Worm (Caenorhabditis elegans): Measurements from ENCODE around the gene Y34B4A.7.
A peak's percentile ranks its signal among the peaks of the same experiment; 100 is the strongest.

Gene Y34B4A.7

ce11 chrX:5209429-5209828, 34.7 kb upstream of the Y34B4A.7 start:
- TF ChIP-seq unc-120 (tag; optimal IDR thresholded peaks at IDR 0.05; ENCODE audit: poor library complexity, severe bottlenecking) (peak; percentile 32), hlh-1 (tag; optimal IDR thresholded peaks at IDR 0.05) (peak; percentile 41), zip-8 (tag; optimal IDR thresholded peaks at IDR 0.05) (no peak), bed-3 (GFP tag; optimal IDR thresholded peaks at IDR 0.05) (no peak)

ce11 chrX:5210524-5210923, 33.6 kb upstream of the Y34B4A.7 start:
- TF ChIP-seq unc-120 (tag; optimal IDR thresholded peaks at IDR 0.05; ENCODE audit: poor library complexity, severe bottlenecking) (no peak), ces-1 (GFP tag; optimal IDR thresholded peaks at IDR 0.05) (peak; percentile 58), drap-1 (GFP tag; optimal IDR thresholded peaks at IDR 0.05) (no peak), unc-39 (tag; optimal IDR thresholded peaks at IDR 0.05) (no peak), lin-13 (tag; optimal IDR thresholded peaks at IDR 0.05) (no peak), nhr-2 (tag; optimal IDR thresholded peaks at IDR 0.05) (no peak), sptf-1 (tag; optimal IDR thresholded peaks at IDR 0.05) (no peak), sem-2 (GFP tag; optimal IDR thresholded peaks at IDR 0.05) (no peak), nhr-76 (tag; optimal IDR thresholded peaks at IDR 0.05) (no peak), unc-62 (GFP tag; optimal IDR thresholded peaks at IDR 0.05) (no peak), cnd-1 (tag; optimal IDR thresholded peaks at IDR 0.05) (no peak), flh-1 (GFP tag; optimal IDR thresholded peaks at IDR 0.05) (no peak), tbx-8 (GFP tag; optimal IDR thresholded peaks at IDR 0.05) (no peak), nhr-237 (tag; optimal IDR thresholded peaks at IDR 0.05) (no peak), hlh-1 (tag; optimal IDR thresholded peaks at IDR 0.05) (no peak), pha-4 (tag; optimal IDR thresholded peaks at IDR 0.05) (peak; percentile 20), nhr-12 (tag; optimal IDR thresholded peaks at IDR 0.05) (no peak), mls-2 (tag; optimal IDR thresholded peaks at IDR 0.05) (no peak), lsy-2 (tag; optimal IDR thresholded peaks at IDR 0.05) (no peak), elt-1 (tag; optimal IDR thresholded peaks at IDR 0.05; ENCODE audit: borderline replicate concordance, insufficient read depth) (no peak), elt-3 (tag; optimal IDR thresholded peaks at IDR 0.05) (no peak), zip-8 (tag; optimal IDR thresholded peaks at IDR 0.05) (no peak), ham-2 (GFP tag; optimal IDR thresholded peaks at IDR 0.05) (no peak), ztf-11 (tag; optimal IDR thresholded peaks at IDR 0.05) (no peak), ceh-39 (tag; optimal IDR thresholded peaks at IDR 0.05) (no peak), ceh-83 (GFP tag; optimal IDR thresholded peaks at IDR 0.05) (no peak), blmp-1 (tag; optimal IDR thresholded peaks at IDR 0.05) (no peak), nhr-28 (tag; optimal IDR thresholded peaks at IDR 0.05) (no peak), mep-1 (tag; optimal IDR thresholded peaks at IDR 0.05) (peak; percentile 20), ceh-43 (GFP tag; optimal IDR thresholded peaks at IDR 0.05) (no peak), mab-5 (tag; optimal IDR thresholded peaks at IDR 0.05) (no peak), M03D4.4 (tag; optimal IDR thresholded peaks at IDR 0.05) (peak; percentile 14)

ce11 chrX:5210927-5211655, 33.0 kb upstream of the Y34B4A.7 start:
- TF ChIP-seq mep-1 (tag; optimal IDR thresholded peaks at IDR 0.05) (no peak), ceh-83 (GFP tag; optimal IDR thresholded peaks at IDR 0.05) (no peak), flh-1 (GFP tag; optimal IDR thresholded peaks at IDR 0.05) (no peak), nhr-28 (tag; optimal IDR thresholded peaks at IDR 0.05) (no peak), mls-2 (tag; optimal IDR thresholded peaks at IDR 0.05) (no peak), ham-2 (GFP tag; optimal IDR thresholded peaks at IDR 0.05) (no peak), unc-62 (GFP tag; optimal IDR thresholded peaks at IDR 0.05) (no peak), nhr-12 (tag; optimal IDR thresholded peaks at IDR 0.05) (no peak), bed-3 (GFP tag; optimal IDR thresholded peaks at IDR 0.05) (no peak), elt-1 (tag; optimal IDR thresholded peaks at IDR 0.05; ENCODE audit: borderline replicate concordance, insufficient read depth) (no peak), lin-32 (GFP tag; optimal IDR thresholded peaks at IDR 0.05) (no peak), nhr-237 (tag; optimal IDR thresholded peaks at IDR 0.05) (no peak), sem-2 (GFP tag; optimal IDR thresholded peaks at IDR 0.05) (no peak), nhr-2 (tag; optimal IDR thresholded peaks at IDR 0.05) (no peak), lsy-2 (tag; optimal IDR thresholded peaks at IDR 0.05) (no peak), cnd-1 (tag; optimal IDR thresholded peaks at IDR 0.05) (no peak), drap-1 (GFP tag; optimal IDR thresholded peaks at IDR 0.05) (no peak)

- no peak for TF ChIP-seq drap-1 (GFP tag; optimal IDR thresholded peaks at IDR 0.05)
- TF ChIP-seq snpc-4 (tag; optimal IDR thresholded peaks at IDR 0.05), result no peak
- TF ChIP-seq mls-2 (tag; optimal IDR thresholded peaks at IDR 0.05), result no peak
- no peak for TF ChIP-seq mep-1 (tag; optimal IDR thresholded peaks at IDR 0.05)
- no peak for TF ChIP-seq ztf-11 (tag; optimal IDR thresholded peaks at IDR 0.05)
- no peak for TF ChIP-seq unc-120 (tag; optimal IDR thresholded peaks at IDR 0.05; ENCODE audit: poor library complexity, severe bottlenecking)
- TF ChIP-seq hlh-1 (tag; optimal IDR thresholded peaks at IDR 0.05), result no peak
- TF ChIP-seq ceh-83 (GFP tag; optimal IDR thresholded peaks at IDR 0.05), result no peak
- TF ChIP-seq unc-39 (tag; optimal IDR thresholded peaks at IDR 0.05), result no peak
- no peak for TF ChIP-seq lin-13 (tag; optimal IDR thresholded peaks at IDR 0.05)
- TF ChIP-seq elt-1 (tag; optimal IDR thresholded peaks at IDR 0.05; ENCODE audit: borderline replicate concordance, insufficient read depth), result no peak
- TF ChIP-seq M03D4.4 (tag; optimal IDR thresholded peaks at IDR 0.05), result no peak
- TF ChIP-seq ham-2 (GFP tag; optimal IDR thresholded peaks at IDR 0.05), result no peak
- no peak for TF ChIP-seq unc-62 (GFP tag; optimal IDR thresholded peaks at IDR 0.05)
- TF ChIP-seq nhr-76 (tag; optimal IDR thresholded peaks at IDR 0.05), result no peak
- no peak for TF ChIP-seq sem-2 (GFP tag; optimal IDR thresholded peaks at IDR 0.05)
Measured at ce11 chrX:5213032-5213431, 31.1 kb upstream of the Y34B4A.7 start.
